Worm (Caenorhabditis elegans) whole organism, early embryonic: ENCODE measurements around the gene pbs-6.

Experiments
- aly-1 ChIP-seq: sonication (generic microtip); optimal IDR thresholded peaks from 2 replicates; lab custom pipeline; 2016; ENCODE audit warnings: missing genetic modification characterization, missing compliant biosample characterization
- ama-1 ChIP-seq: fragments of 150-350 bp; optimal IDR thresholded peaks from 2 replicates; lab custom pipeline; 2014
- ceh-13 ChIP-seq: fragments of 200-800 bp; sonication (Bioruptor generic); optimal IDR thresholded peaks from 2 replicates; lab custom pipeline; 2018; ENCODE audit warnings: mild to moderate bottlenecking, missing genetic modification characterization, missing compliant biosample characterization
- ceh-36 ChIP-seq: sonication (generic microtip); optimal IDR thresholded peaks from 2 replicates; lab custom pipeline; 2016; ENCODE audit warnings: missing genetic modification characterization, inconsistent platforms, missing compliant biosample characterization
- flt-1 ChIP-seq: fragments of 200-800 bp; sonication (Bioruptor generic); IDR thresholded peaks from 2 replicates; pipeline ENCODE4 v1.3.6; 2022; ENCODE audit warnings: missing genetic modification characterization, missing compliant biosample characterization
- hmbx-1 ChIP-seq: sonication (generic microtip); optimal IDR thresholded peaks from 2 replicates; lab custom pipeline; 2016; ENCODE audit warnings: mild to moderate bottlenecking, missing genetic modification characterization, missing compliant biosample characterization
- hmg-4 ChIP-seq: fragments of 200-800 bp; sonication (Bioruptor generic); optimal IDR thresholded peaks from 2 replicates; lab custom pipeline; 2018; ENCODE audit warnings: mild to moderate bottlenecking, missing genetic modification characterization, missing compliant biosample characterization
- hnd-1 ChIP-seq: sonication (generic microtip); optimal IDR thresholded peaks from 2 replicates; lab custom pipeline; 2016; ENCODE audit warnings: missing genetic modification characterization, missing compliant biosample characterization
- pes-1 ChIP-seq: fragments of 200-800 bp; sonication (Bioruptor generic); IDR thresholded peaks from 2 replicates; pipeline ENCODE4 v1.3.6; 2022; ENCODE audit warnings: missing genetic modification reagents, missing genetic modification characterization, missing compliant biosample characterization
- scrt-1 ChIP-seq: fragments of 200-800 bp; sonication (Bioruptor generic); IDR thresholded peaks from 2 replicates; pipeline ENCODE4 v1.3.6; 2022; ENCODE audit warnings: missing genetic modification characterization, missing compliant biosample characterization
- sea-1 ChIP-seq: fragments of 200-800 bp; sonication (Bioruptor generic); conservative IDR thresholded peaks from 2 replicates; pipeline ENCODE4 v1.3.6; 2022; ENCODE audit warnings: missing genetic modification characterization, missing compliant biosample characterization
- tbx-11 ChIP-seq: fragments of 200-800 bp; sonication (Bioruptor generic); IDR thresholded peaks from 2 replicates; pipeline ENCODE4 v1.3.6; 2022; ENCODE audit warnings: missing genetic modification characterization, missing compliant biosample characterization
- tra-4 ChIP-seq: sonication (generic microtip); optimal IDR thresholded peaks from 2 replicates; lab custom pipeline; 2017; ENCODE audit warnings: missing genetic modification characterization, missing compliant biosample characterization

ce11 chrIII:8271676-8272225 lies 27.9 kb upstream of the pbs-6 start, which contains the start of the genes mps-4 and F09G8.10:
- TF ChIP-seq ama-1 = no peak
- no peak for TF ChIP-seq ceh-13 (GFP tag; lab: Kevin White, UChicago)
- no peak for TF ChIP-seq aly-1 (tag; lab: Kevin White, UChicago)
- TF ChIP-seq flt-1 (GFP tag; lab: Robert Waterston, UW) = no peak
- no peak for TF ChIP-seq ceh-36 (tag; lab: Kevin White, UChicago)
- TF ChIP-seq tbx-11 (GFP tag; lab: Robert Waterston, UW) = no peak
- no peak for TF ChIP-seq tra-4 (tag; lab: Kevin White, UChicago)
- no peak for TF ChIP-seq hnd-1
- no peak for TF ChIP-seq hmbx-1
- TF ChIP-seq scrt-1 (GFP tag; lab: Robert Waterston, UW) = no peak
- TF ChIP-seq sea-1 (GFP tag; lab: Robert Waterston, UW) = no peak
- TF ChIP-seq pes-1 = no peak
- no peak for TF ChIP-seq hmg-4 (GFP tag; lab: Kevin White, UChicago)
